Fruit fly (Drosophila melanogaster) whole organism, wandering third instar larva: ENCODE results near the gene sas.
A peak's percentile ranks its signal among the peaks of the same experiment; 100 is the strongest.

Experiments
- Abd-B ChIP-seq: fragments of >200 bp; optimal IDR thresholded peaks from 2 replicates; lab custom pipeline; 2017; ENCODE audit warnings: missing biosample characterization, missing genetic modification characterization
- CG32264 ChIP-seq: fragments of 200-800 bp; sonication (Bioruptor generic); optimal IDR thresholded peaks from 2 replicates; lab custom pipeline; 2016; ENCODE audit warnings: missing biosample characterization, missing genetic modification characterization
- CG9705 ChIP-seq: fragments of 200-800 bp; sonication (Bioruptor generic); optimal IDR thresholded peaks from 2 replicates; lab custom pipeline; 2018; ENCODE audit warnings: missing biosample characterization, mild to moderate bottlenecking, missing genetic modification characterization
- CrebA ChIP-seq: fragments of 200-800 bp; sonication (Bioruptor generic); optimal IDR thresholded peaks from 2 replicates; lab custom pipeline; 2016; ENCODE audit warnings: missing biosample characterization, mild to moderate bottlenecking, missing genetic modification characterization, borderline replicate concordance
- Dfd ChIP-seq: fragments of >200 bp; optimal IDR thresholded peaks from 2 replicates; lab custom pipeline; 2017; ENCODE audit warnings: missing biosample characterization, missing genetic modification characterization
- Dif ChIP-seq: fragments of 200-275, 200-300 bp; sonication (Bioruptor generic); optimal IDR thresholded peaks from 2 replicates; lab custom pipeline; 2018; ENCODE audit warnings: missing biosample characterization, missing genetic modification characterization; ENCODE audit not compliant: partially characterized antibody
- GATAd ChIP-seq: sonication (Bioruptor generic); optimal IDR thresholded peaks from 2 replicates; lab custom pipeline; 2016; ENCODE audit warnings: missing biosample characterization, missing genetic modification characterization
- HLH106 ChIP-seq: fragments of 200-800 bp; optimal IDR thresholded peaks from 3 replicates; lab custom pipeline; 2019; ENCODE audit warnings: missing biosample characterization, mild to moderate bottlenecking, missing genetic modification characterization, moderate library complexity
- Hnf4 ChIP-seq: fragments of 200-800 bp; sonication (Bioruptor generic); optimal IDR thresholded peaks from 2 replicates; lab custom pipeline; 2016; ENCODE audit warnings: missing biosample characterization, mild to moderate bottlenecking, missing genetic modification characterization
- Hr78 ChIP-seq: fragments of >200 bp; optimal IDR thresholded peaks from 2 replicates; lab custom pipeline; 2017; ENCODE audit warnings: missing biosample characterization, missing genetic modification characterization
- Hr83 ChIP-seq: fragments of 200-300 bp; sonication (Bioruptor generic); optimal IDR thresholded peaks from 2 replicates; lab custom pipeline; 2016; ENCODE audit warnings: missing biosample characterization, mild to moderate bottlenecking, missing genetic modification characterization, moderate library complexity; ENCODE audit not compliant: poor library complexity, severe bottlenecking
- Jra ChIP-seq: sonication (Bioruptor generic); optimal IDR thresholded peaks from 2 replicates; lab custom pipeline; 2016; ENCODE audit warnings: missing biosample characterization, missing genetic modification characterization
- Mio ChIP-seq: sonication (Bioruptor generic); optimal IDR thresholded peaks from 2 replicates; lab custom pipeline; 2016; ENCODE audit warnings: missing biosample characterization, missing genetic modification characterization
- Myc ChIP-seq: fragments of >200 bp; optimal IDR thresholded peaks from 2 replicates; lab custom pipeline; 2017
- N ChIP-seq: fragments of >200 bp; optimal IDR thresholded peaks from 2 replicates; lab custom pipeline; 2018; ENCODE audit warnings: missing biosample characterization, missing external identifiers, missing genetic modification characterization
- OdsH ChIP-seq: fragments of 200-800 bp; sonication (Bioruptor generic); optimal IDR thresholded peaks from 2 replicates; lab custom pipeline; 2016; ENCODE audit warnings: missing biosample characterization, mild to moderate bottlenecking, missing genetic modification characterization
- Rel ChIP-seq, 2 experiments: fragments of 200-800 bp; sonication (Bioruptor generic) in 1 of 2; optimal IDR thresholded peaks; 2 replicates in 1 of 2; 3 replicates in 1 of 2; lab custom pipeline; 2016 to 2019; ENCODE audit warnings: mild to moderate bottlenecking in 2 of 2, missing biosample characterization in 2 of 2, missing genetic modification characterization in 2 of 2, moderate library complexity in 1 of 2
- Sp1 ChIP-seq: fragments of 200-800 bp; sonication (Bioruptor generic); optimal IDR thresholded peaks from 3 replicates; lab custom pipeline; 2019; ENCODE audit warnings: missing biosample characterization, mild to moderate bottlenecking, missing genetic modification characterization, moderate library complexity
- Vsx2 ChIP-seq: fragments of 200-300, 225-300 bp; sonication (Bioruptor generic); optimal IDR thresholded peaks from 2 replicates; lab custom pipeline; 2018; ENCODE audit warnings: missing biosample characterization, missing genetic modification characterization; ENCODE audit not compliant: partially characterized antibody
- br ChIP-seq: fragments of 200-800 bp; sonication (Bioruptor generic); optimal IDR thresholded peaks from 2 replicates; lab custom pipeline; 2016; ENCODE audit warnings: missing biosample characterization, missing genetic modification characterization
- brk ChIP-seq: fragments of 200-800 bp; sonication (Bioruptor generic); optimal IDR thresholded peaks from 2 replicates; lab custom pipeline; 2016; ENCODE audit warnings: missing biosample characterization, mild to moderate bottlenecking, missing genetic modification characterization
- dl ChIP-seq, 2 experiments: fragments of 175-275, 200-275 bp in 1 of 2; fragments of 200-275 bp in 1 of 2; sonication (Bioruptor generic); optimal IDR thresholded peaks; lab custom pipeline; 2018; ENCODE audit warnings: mild to moderate bottlenecking in 2 of 2, missing biosample characterization in 2 of 2, missing genetic modification characterization in 2 of 2, moderate library complexity in 2 of 2; ENCODE audit not compliant: partially characterized antibody in 2 of 2, insufficient read depth in 1 of 2
- dmrt93B ChIP-seq: fragments of 200-800 bp; sonication (Bioruptor generic); optimal IDR thresholded peaks from 2 replicates; lab custom pipeline; 2018; ENCODE audit warnings: missing biosample characterization, mild to moderate bottlenecking, missing genetic modification characterization
- dsf ChIP-seq: sonication (Bioruptor generic); optimal IDR thresholded peaks from 2 replicates; lab custom pipeline; 2016; ENCODE audit warnings: missing biosample characterization, missing genetic modification characterization, borderline replicate concordance
- ey ChIP-seq: fragments of 200-800 bp; sonication (Bioruptor generic); optimal IDR thresholded peaks from 2 replicates; lab custom pipeline; 2016; ENCODE audit warnings: missing biosample characterization, missing genetic modification characterization
- foxo ChIP-seq, 2 experiments: fragments of 200-800 bp; sonication (Bioruptor generic); optimal IDR thresholded peaks; 2 replicates in 1 of 2; 3 replicates in 1 of 2; lab custom pipeline; 2016 to 2017; ENCODE audit warnings: missing biosample characterization in 2 of 2, missing genetic modification characterization in 2 of 2
- fru ChIP-seq: fragments of 200-800 bp; sonication (Bioruptor generic); optimal IDR thresholded peaks from 3 replicates; lab custom pipeline; 2016; ENCODE audit warnings: missing biosample characterization, mild to moderate bottlenecking, missing genetic modification characterization
- h ChIP-seq: fragments of 200-800 bp; sonication (Bioruptor generic); optimal IDR thresholded peaks from 3 replicates; lab custom pipeline; 2016; ENCODE audit warnings: missing biosample characterization, mild to moderate bottlenecking, missing genetic modification characterization
- jim ChIP-seq: fragments of 175-275, 200-325 bp; sonication (Bioruptor generic); optimal IDR thresholded peaks from 2 replicates; lab custom pipeline; 2016; ENCODE audit warnings: missing biosample characterization, mild to moderate bottlenecking, missing genetic modification characterization
- lola ChIP-seq: fragments of >200 bp; optimal IDR thresholded peaks from 2 replicates; lab custom pipeline; 2017; ENCODE audit warnings: missing biosample characterization, missing genetic modification characterization
- pan ChIP-seq: fragments of >200 bp; optimal IDR thresholded peaks from 2 replicates; lab custom pipeline; 2017
- psq ChIP-seq: fragments of 200-800 bp; sonication (Bioruptor generic); optimal IDR thresholded peaks from 3 replicates; lab custom pipeline; 2017; ENCODE audit warnings: missing biosample characterization, mild to moderate bottlenecking, missing genetic modification characterization, moderate library complexity
- rgr ChIP-seq: fragments of 200-800 bp; sonication (Bioruptor generic); optimal IDR thresholded peaks from 3 replicates; lab custom pipeline; 2016; ENCODE audit warnings: missing biosample characterization, mild to moderate bottlenecking, missing genetic modification characterization
- sage ChIP-seq: fragments of 200-800 bp; sonication (Bioruptor generic); optimal IDR thresholded peaks from 2 replicates; lab custom pipeline; 2016; ENCODE audit warnings: missing biosample characterization, mild to moderate bottlenecking, missing genetic modification characterization
- sv ChIP-seq: fragments of 200-800 bp; sonication (Bioruptor generic); optimal IDR thresholded peaks from 3 replicates; lab custom pipeline; 2016; ENCODE audit warnings: missing biosample characterization, missing genetic modification characterization
- tai ChIP-seq: sonication (Bioruptor generic); optimal IDR thresholded peaks from 2 replicates; lab custom pipeline; 2016; ENCODE audit warnings: missing biosample characterization, missing genetic modification characterization
- usp ChIP-seq: fragments of >200 bp; optimal IDR thresholded peaks from 2 replicates; lab custom pipeline; 2017; ENCODE audit warnings: missing biosample characterization, missing genetic modification characterization
- woc ChIP-seq: sonication (Bioruptor generic); optimal IDR thresholded peaks from 2 replicates; lab custom pipeline; 2016; ENCODE audit warnings: missing biosample characterization, mild to moderate bottlenecking, missing genetic modification characterization

Gene sas

dm6 chr3R:7124109-7124639 is 38.4 kb upstream of the sas start, which contains the start of the genes Alh and CG10098:
TSS of gene Alh (minus strand) at chr3R:7124185.
TSS of gene CG10098 (plus strand) at chr3R:7124548.
- TF ChIP-seq usp (GFP tag; lab: Kevin White, UChicago) (no peak), Sp1 (GFP tag; lab: Kevin White, UChicago) (peak; percentile 81), tai (GFP tag; lab: Kevin White, UChicago) (peak; percentile 94), ey (GFP tag; lab: Kevin White, UChicago) (peak; percentile 89), Dfd (GFP tag; lab: Kevin White, UChicago) (no peak), Jra (GFP tag; lab: Kevin White, UChicago) (peak; percentile 88), Hnf4 (GFP tag; lab: Kevin White, UChicago) (peak; percentile 89), Abd-B (no peak), Hr83 (GFP tag; lab: Kevin White, UChicago) (peak; percentile 96), Hr78 (GFP tag; lab: Kevin White, UChicago) (no peak), pan (lab: Kevin White, UChicago) (no peak), GATAd (peak; percentile 81), jim (GFP tag; lab: Kevin White, UChicago) (peak; percentile 91), foxo (GFP tag; optimal IDR thresholded peaks at IDR 0.05; lab: Kevin White, UChicago) (peak in 1 of 2 experiments; percentile 92), N (GFP tag; lab: Kevin White, UChicago) (no peak), HLH106 (peak; percentile 90), CG32264 (GFP tag; lab: Kevin White, UChicago) (no peak), OdsH (GFP tag; lab: Kevin White, UChicago) (peak; percentile 76), Myc (lab: Kevin White, UChicago) (peak; percentile 1), woc (GFP tag; lab: Kevin White, UChicago) (peak; percentile 84), Rel (GFP tag; optimal IDR thresholded peaks at IDR 0.05; lab: Kevin White, UChicago) (no peak), Rel (tag; optimal IDR thresholded peaks at IDR 0.05; lab: Kevin White, UChicago) (peak; percentile 21), dmrt93B (GFP tag; lab: Kevin White, UChicago) (peak; percentile 79), lola (no peak), h (GFP tag; lab: Kevin White, UChicago) (peak; percentile 86), Mio (GFP tag; lab: Kevin White, UChicago) (peak; percentile 21), fru (peak; percentile 84), CG9705 (peak; percentile 79), sage (GFP tag; lab: Kevin White, UChicago) (peak; percentile 43), brk (GFP tag; lab: Kevin White, UChicago) (peak; percentile 81), Dif (no peak), CrebA (no peak), psq (GFP tag; lab: Kevin White, UChicago) (peak; percentile 77), dsf (GFP tag; lab: Kevin White, UChicago) (peak; percentile 91), dl (GFP tag; optimal IDR thresholded peaks at IDR 0.05; lab: Kevin White, UChicago; ENCODE audit: insufficient read depth in 1 of 2, partially characterized antibody in 2 of 2) (no peak), br (GFP tag; lab: Kevin White, UChicago) (peak; percentile 76), rgr (GFP tag; lab: Kevin White, UChicago) (peak; percentile 84), Vsx2 (GFP tag; lab: Kevin White, UChicago) (no peak), sv (peak; percentile 84)

- TF ChIP-seq Mio (GFP tag; lab: Kevin White, UChicago) (no peak), h (GFP tag; lab: Kevin White, UChicago) (peak; percentile 90), brk (GFP tag; lab: Kevin White, UChicago) (peak; percentile 80), psq (GFP tag; lab: Kevin White, UChicago) (peak; percentile 69), dsf (GFP tag; lab: Kevin White, UChicago) (peak; percentile 77), tai (GFP tag; lab: Kevin White, UChicago) (peak; percentile 73), Hr83 (GFP tag; lab: Kevin White, UChicago) (peak; percentile 81), Rel (GFP tag; optimal IDR thresholded peaks at IDR 0.05; lab: Kevin White, UChicago) (no peak), Rel (tag; optimal IDR thresholded peaks at IDR 0.05; lab: Kevin White, UChicago) (peak; percentile 54), fru (peak; percentile 84), CG9705 (peak; percentile 60), ey (GFP tag; lab: Kevin White, UChicago) (peak; percentile 81), Abd-B (no peak), GATAd (no peak), dl (GFP tag; optimal IDR thresholded peaks at IDR 0.05; lab: Kevin White, UChicago; ENCODE audit: insufficient read depth in 1 of 2, partially characterized antibody in 2 of 2) (no peak), Dfd (GFP tag; lab: Kevin White, UChicago) (no peak), lola (no peak), N (GFP tag; lab: Kevin White, UChicago) (no peak), foxo (GFP tag; optimal IDR thresholded peaks at IDR 0.05; lab: Kevin White, UChicago) (peak; percentile 29 to 87), br (GFP tag; lab: Kevin White, UChicago) (peak; percentile 88), woc (GFP tag; lab: Kevin White, UChicago) (peak; percentile 69), sage (GFP tag; lab: Kevin White, UChicago) (peak; percentile 86), sv (peak; percentile 91), Jra (GFP tag; lab: Kevin White, UChicago) (peak; percentile 87), dmrt93B (GFP tag; lab: Kevin White, UChicago) (peak; percentile 42), usp (GFP tag; lab: Kevin White, UChicago) (no peak), Hr78 (GFP tag; lab: Kevin White, UChicago) (no peak), Hnf4 (GFP tag; lab: Kevin White, UChicago) (peak; percentile 88), OdsH (GFP tag; lab: Kevin White, UChicago) (peak; percentile 82), CrebA (no peak), Vsx2 (GFP tag; lab: Kevin White, UChicago) (no peak), pan (lab: Kevin White, UChicago) (no peak), rgr (GFP tag; lab: Kevin White, UChicago) (peak; percentile 82), CG32264 (GFP tag; lab: Kevin White, UChicago) (peak; percentile 70), Myc (lab: Kevin White, UChicago) (peak; percentile 20), HLH106 (peak; percentile 82), Sp1 (GFP tag; lab: Kevin White, UChicago) (peak; percentile 82), Dif (no peak), jim (GFP tag; lab: Kevin White, UChicago) (no peak)
Observed at dm6 chr3R:7127966-7128365, 34.6 kb upstream of the sas start, which contains the start of gene CG10068. TSS of gene CG10068 (minus strand) at chr3R:7128027.
